Worm (Caenorhabditis elegans): ENCODE measurements around the gene F26A1.9.

Gene F26A1.9

ce11 chrIII:4850139-4850538 is 20.8 kb upstream of the F26A1.9 start, which contains the start of gene F26A1.1:
Gene F26A1.1 (plus strand): TSS chrIII:4850507.
- TF ChIP-seq lin-15B (tag; optimal IDR thresholded peaks at IDR 0.05): peak; percentile 24
- peak; percentile 71 for TF ChIP-seq pha-4 (tag; optimal IDR thresholded peaks at IDR 0.05)
- peak; percentile 45 for TF ChIP-seq skn-1 (tag; optimal IDR thresholded peaks at IDR 0.05)
- TF ChIP-seq lin-39 (tag; optimal IDR thresholded peaks at IDR 0.05): no peak
- TF ChIP-seq eor-1 (tag; optimal IDR thresholded peaks at IDR 0.05): no peak
- TF ChIP-seq ceh-82 (tag; optimal IDR thresholded peaks at IDR 0.05): no peak
- no peak for TF ChIP-seq tbx-2 (tag; optimal IDR thresholded peaks at IDR 0.05)
- peak; percentile 31 for TF ChIP-seq nfya-1 (tag; optimal IDR thresholded peaks at IDR 0.05; ENCODE audit: insufficient read depth)

DNA sequence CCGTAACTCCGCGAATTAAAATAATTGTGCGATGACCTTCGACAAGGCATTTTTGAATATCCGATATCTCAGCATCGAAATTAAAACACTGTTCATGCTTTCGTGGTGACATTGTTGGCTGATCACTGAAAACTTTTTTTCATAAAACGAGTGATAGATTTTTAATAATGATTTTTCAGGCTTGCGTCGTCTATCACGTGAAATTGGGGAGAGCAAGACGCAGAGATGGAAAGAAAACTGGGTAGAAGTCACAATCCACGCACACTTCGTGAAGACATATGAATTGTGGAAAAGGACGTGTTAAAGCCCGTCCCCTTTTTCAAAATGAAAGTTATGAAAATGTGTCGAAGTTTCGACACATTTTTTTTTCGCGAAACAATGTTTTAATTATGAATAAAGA is 20.4 kb upstream of the F26A1.9 start, which contains the start of gene nonu-1:
Gene nonu-1, minus strand, starts transcription at position 169 of the 400 bp plus-strand sequence.
- TF ChIP-seq nhr-11 (tag; optimal IDR thresholded peaks at IDR 0.05) (no peak), lin-39 (tag; optimal IDR thresholded peaks at IDR 0.05) (no peak), ztf-11 (tag; optimal IDR thresholded peaks at IDR 0.05) (no peak), jun-1 (tag; optimal IDR thresholded peaks at IDR 0.05) (no peak), zag-1 (tag; optimal IDR thresholded peaks at IDR 0.05) (no peak), pha-4 (tag; optimal IDR thresholded peaks at IDR 0.05) (no peak), nhr-12 (tag; optimal IDR thresholded peaks at IDR 0.05) (no peak), R02D3.7 (tag; optimal IDR thresholded peaks at IDR 0.05) (no peak), skn-1 (tag; optimal IDR thresholded peaks at IDR 0.05) (no peak), elt-3 (tag; optimal IDR thresholded peaks at IDR 0.05) (no peak), daf-12 (tag; optimal IDR thresholded peaks at IDR 0.05) (no peak), ceh-9 (tag; optimal IDR thresholded peaks at IDR 0.05) (no peak), fos-1 (tag; optimal IDR thresholded peaks at IDR 0.05) (no peak), ama-1 (optimal IDR thresholded peaks at IDR 0.05) (no peak)

DNA sequence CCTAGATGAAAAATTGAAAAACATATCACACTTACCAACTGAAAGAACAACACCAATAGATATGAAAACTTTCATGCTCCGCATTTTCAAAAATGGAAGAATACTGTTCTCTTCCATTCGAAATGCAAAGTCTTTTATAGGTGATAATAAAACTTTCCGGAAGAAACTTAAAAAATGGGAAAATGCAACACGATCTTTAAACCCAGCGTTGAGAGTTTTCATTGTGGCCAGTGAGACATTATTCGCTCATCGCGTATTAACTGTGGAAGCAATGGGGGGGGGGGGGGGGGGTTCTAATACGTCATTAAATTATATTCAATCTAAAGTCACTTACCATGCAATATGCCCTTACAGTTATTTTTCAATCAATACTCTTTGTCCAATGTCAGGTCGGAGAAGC is 15.0 kb upstream of the F26A1.9 start, which contains the start of the genes clec-157 and fkh-5:
Gene clec-157, minus strand, starts transcription at position 101 of the 400 bp plus-strand sequence.
Gene fkh-5, plus strand, starts transcription at position 336 of the 400 bp plus-strand sequence.
- TF ChIP-seq eor-1 (tag; optimal IDR thresholded peaks at IDR 0.05) (no peak), nhr-28 (tag; optimal IDR thresholded peaks at IDR 0.05) (no peak), fkh-10 (GFP tag; optimal IDR thresholded peaks at IDR 0.05) (no peak), lin-15B (tag; optimal IDR thresholded peaks at IDR 0.05) (no peak), ceh-28 (tag; optimal IDR thresholded peaks at IDR 0.05) (no peak), nfya-1 (tag; optimal IDR thresholded peaks at IDR 0.05; ENCODE audit: insufficient read depth) (no peak), tbx-2 (tag; optimal IDR thresholded peaks at IDR 0.05) (no peak), nhr-23 (tag; optimal IDR thresholded peaks at IDR 0.05) (no peak), aly-2 (tag; optimal IDR thresholded peaks at IDR 0.05) (no peak), ceh-9 (tag; optimal IDR thresholded peaks at IDR 0.05) (no peak), mdl-1 (tag; optimal IDR thresholded peaks at IDR 0.05) (no peak), sea-2 (GFP tag; optimal IDR thresholded peaks at IDR 0.05) (no peak), fkh-2 (tag; optimal IDR thresholded peaks at IDR 0.05) (no peak), nhr-12 (tag; optimal IDR thresholded peaks at IDR 0.05) (no peak), nhr-25 (tag; optimal IDR thresholded peaks at IDR 0.05) (no peak), elt-2 (tag; optimal IDR thresholded peaks at IDR 0.05) (no peak), R02D3.7 (tag; optimal IDR thresholded peaks at IDR 0.05) (no peak), nhr-67 (tag; optimal IDR thresholded peaks at IDR 0.05) (no peak), lsy-12 (tag; optimal IDR thresholded peaks at IDR 0.05) (no peak), ceh-82 (tag; optimal IDR thresholded peaks at IDR 0.05) (no peak)

DNA sequence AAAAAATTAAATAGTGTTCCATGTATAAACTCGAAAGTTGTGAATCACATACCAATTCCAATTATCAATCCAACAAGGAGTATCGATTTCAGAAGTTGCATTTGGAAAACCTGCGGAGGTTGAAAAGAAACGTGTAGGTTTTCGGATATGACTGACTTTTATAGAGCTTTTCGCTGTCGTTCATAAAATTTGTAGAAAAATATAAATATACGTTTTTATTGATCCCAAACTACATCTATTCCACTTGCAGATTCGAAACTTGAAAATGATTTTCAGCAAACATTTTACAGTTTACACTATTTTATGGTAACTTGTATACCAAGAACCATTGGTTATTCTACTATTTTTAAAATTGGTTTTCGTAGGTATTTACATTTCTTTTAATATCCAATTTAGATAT is 12.8 kb upstream of the F26A1.9 start, which contains the start of gene clec-156:
Gene clec-156, minus strand, starts transcription at position 101 of the 400 bp plus-strand sequence.
- no peak for TF ChIP-seq eor-1 (tag; optimal IDR thresholded peaks at IDR 0.05)
- no peak for TF ChIP-seq nhr-12 (tag; optimal IDR thresholded peaks at IDR 0.05)
- TF ChIP-seq pqm-1 (tag; optimal IDR thresholded peaks at IDR 0.05): no peak
- TF ChIP-seq nhr-77 (tag; optimal IDR thresholded peaks at IDR 0.05): no peak
- no peak for TF ChIP-seq tbx-2 (tag; optimal IDR thresholded peaks at IDR 0.05)
- no peak for TF ChIP-seq egl-5 (tag; optimal IDR thresholded peaks at IDR 0.05)
- TF ChIP-seq ceh-9 (tag; optimal IDR thresholded peaks at IDR 0.05): no peak
- TF ChIP-seq lsy-12 (tag; optimal IDR thresholded peaks at IDR 0.05): no peak
- TF ChIP-seq R02D3.7 (tag; optimal IDR thresholded peaks at IDR 0.05): no peak

- no peak for TF ChIP-seq skn-1 (tag; optimal IDR thresholded peaks at IDR 0.05)
- TF ChIP-seq nhr-11 (tag; optimal IDR thresholded peaks at IDR 0.05): no peak
- no peak for TF ChIP-seq ceh-9 (tag; optimal IDR thresholded peaks at IDR 0.05)
- no peak for TF ChIP-seq lin-15B (tag; optimal IDR thresholded peaks at IDR 0.05)
- no peak for TF ChIP-seq elt-3 (tag; optimal IDR thresholded peaks at IDR 0.05)
- no peak for TF ChIP-seq nhr-12 (tag; optimal IDR thresholded peaks at IDR 0.05)
- TF ChIP-seq eor-1 (tag; optimal IDR thresholded peaks at IDR 0.05): no peak
- TF ChIP-seq mdl-1 (tag; optimal IDR thresholded peaks at IDR 0.05): no peak
- no peak for TF ChIP-seq snpc-4 (tag; optimal IDR thresholded peaks at IDR 0.05)
- TF ChIP-seq lin-39 (tag; optimal IDR thresholded peaks at IDR 0.05): no peak
Measured at ce11 chrIII:4837429-4837828, 8.1 kb upstream of the F26A1.9 start, which contains the start of the genes acbp-7 and F26A1.19. Gene acbp-7 (plus strand): TSS chrIII:4837729. Gene F26A1.19 (plus strand): TSS chrIII:4837731.
